Fruit fly (Drosophila melanogaster): ENCODE data around the gene CG42526.

Gene CG42526

DNA sequence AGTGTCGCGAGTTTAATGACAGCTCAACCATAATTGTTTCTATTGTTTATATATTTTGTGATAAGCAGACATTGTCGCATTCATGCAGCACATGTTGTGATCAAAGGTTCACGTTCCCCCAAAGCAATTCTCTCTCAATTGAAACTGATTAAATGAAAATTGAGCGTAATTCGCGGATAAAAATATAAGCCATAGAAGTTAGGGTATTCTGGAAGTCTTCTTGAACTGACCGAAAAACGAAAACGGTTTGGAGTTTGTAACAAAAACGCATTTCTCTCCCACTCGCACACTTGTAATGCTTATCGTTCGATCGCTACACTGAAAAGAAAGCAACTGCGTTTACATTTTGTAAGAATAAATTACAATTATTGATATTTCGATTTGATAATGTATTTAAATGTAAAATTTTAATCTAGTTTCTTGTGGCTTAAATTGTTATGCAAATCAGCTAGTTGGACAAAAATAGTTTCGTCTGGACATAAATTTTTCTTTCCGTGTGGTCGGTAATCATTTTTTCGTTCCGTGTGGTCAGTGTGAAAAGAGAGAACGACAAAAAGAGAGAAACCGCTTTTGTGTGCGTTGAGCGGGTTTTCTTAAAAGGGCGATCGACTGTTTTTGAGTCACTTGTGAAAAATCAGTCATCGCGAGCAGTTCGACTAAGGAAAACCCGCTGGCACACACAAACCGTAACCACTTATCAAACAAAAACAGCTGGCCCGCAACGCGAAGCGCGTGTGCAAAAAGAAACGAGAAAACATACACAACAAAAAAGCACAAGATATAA lies 12.4 kb downstream of the CG42526 start, which contains the start of gene aay (continued):
- TF ChIP-seq zf30C (GFP tag; optimal IDR thresholded peaks at IDR 0.05) = peak; percentile 100
- peak; percentile 98 for TF ChIP-seq Aef1 (GFP tag; IDR thresholded peaks at IDR 0.05)
- TF ChIP-seq CG15479 (GFP tag; optimal IDR thresholded peaks at IDR 0.05) = peak; percentile 71
- peak; percentile 99 for TF ChIP-seq run (tag; optimal IDR thresholded peaks at IDR 0.05)
- no peak for TF ChIP-seq sna (GFP tag; IDR thresholded peaks at IDR 0.05; ENCODE audit: partially characterized antibody)
- peak; percentile 42; the same call in 1 of the 2 replicates for TF ChIP-seq Dip2 (GFP tag; IDR thresholded peaks at IDR 0.05)
- TF ChIP-seq CG6854 (GFP tag; optimal IDR thresholded peaks at IDR 0.05) = peak; percentile 98
- peak; percentile 96 for TF ChIP-seq zfh2 (GFP tag; optimal IDR thresholded peaks at IDR 0.05)
- peak; percentile 22 for TF ChIP-seq BEAF-32 (GFP tag; optimal IDR thresholded peaks at IDR 0.05)
- TF ChIP-seq trem (tag; optimal IDR thresholded peaks at IDR 0.05) = peak; percentile 97
- peak; percentile 97 for TF ChIP-seq fd64A (GFP tag; optimal IDR thresholded peaks at IDR 0.05)
- peak; percentile 98 for TF ChIP-seq CG4820 (GFP tag; optimal IDR thresholded peaks at IDR 0.05)
- TF ChIP-seq nau (GFP tag; optimal IDR thresholded peaks at IDR 0.05) = peak; percentile 98
- peak; percentile 94 for TF ChIP-seq CG31224 (GFP tag; IDR thresholded peaks at IDR 0.05)
- TF ChIP-seq CG3065 (GFP tag; optimal IDR thresholded peaks at IDR 0.05) = peak; percentile 98
- peak; percentile 97 for TF ChIP-seq Hand (GFP tag; optimal IDR thresholded peaks at IDR 0.05)
- peak; percentile 98 for TF ChIP-seq fd3F (GFP tag; optimal IDR thresholded peaks at IDR 0.05)
- TF ChIP-seq chm (GFP tag; IDR thresholded peaks at IDR 0.05) = peak; percentile 99
- TF ChIP-seq schlank (tag; optimal IDR thresholded peaks at IDR 0.05) = peak; percentile 93
- peak; percentile 98 for TF ChIP-seq pho (GFP tag; optimal IDR thresholded peaks at IDR 0.05)
- no peak for TF ChIP-seq vnd (GFP tag; IDR thresholded peaks at IDR 0.05; ENCODE audit: partially characterized antibody)
- TF ChIP-seq Atf3 (GFP tag; optimal IDR thresholded peaks at IDR 0.05) = peak; percentile 97
- peak; percentile 91 for TF ChIP-seq Taf1 (GFP tag; IDR thresholded peaks at IDR 0.05)
- peak; percentile 99 for TF ChIP-seq Rfx (GFP tag; IDR thresholded peaks at IDR 0.05)
- TF ChIP-seq CG4282 (GFP tag; optimal IDR thresholded peaks at IDR 0.05) = peak; percentile 92
- TF ChIP-seq br (optimal IDR thresholded peaks at IDR 0.05) = no peak
- peak; percentile 97 for TF ChIP-seq tio (GFP tag; optimal IDR thresholded peaks at IDR 0.05)
- peak; percentile 98 for TF ChIP-seq CG3407 (GFP tag; optimal IDR thresholded peaks at IDR 0.05)
- TF ChIP-seq Myb (GFP tag; optimal IDR thresholded peaks at IDR 0.05) = peak; percentile 86
- peak; percentile 98 for TF ChIP-seq CG12104 (GFP tag; optimal IDR thresholded peaks at IDR 0.05)
- peak; percentile 97 for TF ChIP-seq cato (GFP tag; optimal IDR thresholded peaks at IDR 0.05; ENCODE audit: borderline replicate concordance)
- TF ChIP-seq CG14441 (GFP tag; IDR thresholded peaks at IDR 0.05) = peak; percentile 98
- TF ChIP-seq Meics (GFP tag; optimal IDR thresholded peaks at IDR 0.05) = peak; percentile 98
- peak; percentile 97 for TF ChIP-seq H15 (GFP tag; IDR thresholded peaks at IDR 0.05)
- TF ChIP-seq CG18262 (tag; optimal IDR thresholded peaks at IDR 0.05) = peak; percentile 100
- TF ChIP-seq odd (GFP tag; optimal IDR thresholded peaks at IDR 0.05) = peak; percentile 98
- TF ChIP-seq zfh1 (GFP tag; IDR thresholded peaks at IDR 0.05) = peak; percentile 99
- peak; percentile 99 for TF ChIP-seq CG1529 (GFP tag; optimal IDR thresholded peaks at IDR 0.05)
- TF ChIP-seq CG8281 (tag; optimal IDR thresholded peaks at IDR 0.05) = peak; percentile 94
- TF ChIP-seq CG5953 (GFP tag; IDR thresholded peaks at IDR 0.05) = peak; percentile 97
- peak; percentile 87 for TF ChIP-seq MESR4 (GFP tag; optimal IDR thresholded peaks at IDR 0.05)
- peak; percentile 98 for TF ChIP-seq ase (GFP tag; IDR thresholded peaks at IDR 0.05)
- peak; percentile 98 for TF ChIP-seq ttk (GFP tag; IDR thresholded peaks at IDR 0.05)
- no peak for TF ChIP-seq hbn (GFP tag; IDR thresholded peaks at IDR 0.05; ENCODE audit: partially characterized antibody)
- peak; percentile 85 for TF ChIP-seq luna (GFP tag; optimal IDR thresholded peaks at IDR 0.05)
- TF ChIP-seq CG5180 (GFP tag; optimal IDR thresholded peaks at IDR 0.05) = peak; percentile 93
- TF ChIP-seq CG10462 (GFP tag; optimal IDR thresholded peaks at IDR 0.05) = peak; percentile 97
- TF ChIP-seq Mes4 (GFP tag; optimal IDR thresholded peaks at IDR 0.05) = peak; percentile 98
- peak; percentile 21; the same call in 1 of the 2 replicates for TF ChIP-seq Bgb (GFP tag; IDR thresholded peaks at IDR 0.05; ENCODE audit: partially characterized antibody)
